Worm (Caenorhabditis elegans) whole organism, L1 larva: ENCODE measurements around the gene F37B12.3.

Experiments
- C04F5.9 ChIP-seq: sonication (generic microtip); optimal IDR thresholded peaks from 2 replicates; lab custom pipeline; 2016; ENCODE audit warnings: missing genetic modification characterization, missing compliant biosample characterization
- C16A3.4 ChIP-seq: fragments of 150-350 bp; optimal IDR thresholded peaks from 2 replicates; lab custom pipeline; 2014; ENCODE audit warnings: missing biosample characterization, missing genetic modification characterization
- C34B4.2 ChIP-seq: sonication (generic microtip); optimal IDR thresholded peaks from 2 replicates; lab custom pipeline; 2017; ENCODE audit warnings: mild to moderate bottlenecking, missing genetic modification characterization, missing compliant biosample characterization
- F16B12.6 ChIP-seq: fragments of 150-350 bp; optimal IDR thresholded peaks from 2 replicates; lab custom pipeline; 2014; ENCODE audit warnings: missing biosample characterization, missing genetic modification characterization
- Y116A8C.19 ChIP-seq: sonication (generic microtip); optimal IDR thresholded peaks from 2 replicates; lab custom pipeline; 2016; ENCODE audit warnings: missing compliant biosample characterization, missing genetic modification characterization, borderline replicate concordance
- alr-1 ChIP-seq: fragments of 200-800 bp; sonication (Bioruptor generic); optimal IDR thresholded peaks from 2 replicates; lab custom pipeline; 2018; ENCODE audit warnings: borderline replicate concordance, mild to moderate bottlenecking, missing genetic modification characterization, missing compliant biosample characterization
- ama-1 ChIP-seq: fragments of 150-350 bp; optimal IDR thresholded peaks from 2 replicates; lab custom pipeline; 2014
- blmp-1 ChIP-seq: fragments of 150-350 bp; optimal IDR thresholded peaks from 2 replicates; lab custom pipeline; 2014; ENCODE audit warnings: missing biosample characterization, missing genetic modification characterization
- ceh-63 ChIP-seq: fragments of 200-800 bp; sonication (Bioruptor generic); optimal IDR thresholded peaks from 2 replicates; lab custom pipeline; 2018; ENCODE audit warnings: mild to moderate bottlenecking, missing genetic modification characterization, missing compliant biosample characterization
- ceh-8 ChIP-seq: fragments of 200-800 bp; sonication (Bioruptor generic); optimal IDR thresholded peaks from 2 replicates; lab custom pipeline; 2018; ENCODE audit warnings: mild to moderate bottlenecking, missing genetic modification characterization, moderate library complexity, missing compliant biosample characterization
- ces-1 ChIP-seq: fragments of 150-350 bp; optimal IDR thresholded peaks from 2 replicates; lab custom pipeline; 2014; ENCODE audit warnings: missing biosample characterization, missing genetic modification reagents, missing genetic modification characterization
- dpl-1 ChIP-seq, 3 experiments: fragments of 150-350 bp in 2 of 3; sonication (generic microtip) in 1 of 3; optimal IDR thresholded peaks; 2 replicates each; lab custom pipeline; 2014 to 2017; ENCODE audit warnings: missing biosample characterization in 3 of 3, missing genetic modification characterization in 3 of 3, missing genetic modification reagents in 3 of 3
- efl-1 ChIP-seq, 4 experiments: fragments of 150-350 bp; optimal IDR thresholded peaks in 3 of 4; peaks in 1 of 4; 1 replicate in 1 of 4; 2 replicates in 3 of 4; lab custom pipeline; 2014; ENCODE audit warnings: missing biosample characterization in 2 of 4, missing genetic modification characterization in 2 of 4, missing genetic modification reagents in 2 of 4
- efl-3 ChIP-seq: fragments of 200-800 bp; sonication (Bioruptor generic); optimal IDR thresholded peaks from 2 replicates; lab custom pipeline; 2018; ENCODE audit warnings: mild to moderate bottlenecking, missing genetic modification characterization, missing compliant biosample characterization
- egl-13 ChIP-seq: sonication (generic microtip); optimal IDR thresholded peaks from 2 replicates; lab custom pipeline; 2016; ENCODE audit warnings: missing genotype, missing genetic modification reagents, missing genetic modification characterization, missing compliant biosample characterization
- egl-27 ChIP-seq, 2 experiments: fragments of 150-350 bp in 1 of 2; sonication (generic microtip); optimal IDR thresholded peaks; 3 replicates each; lab custom pipeline; 2017 to 2018; ENCODE audit warnings: missing biosample characterization in 2 of 2, missing genetic modification characterization in 2 of 2, missing genetic modification reagents in 2 of 2
- elt-3 ChIP-seq, 6 experiments: fragments of 150-350 bp in 1 of 6; sonication (generic microtip); optimal IDR thresholded peaks; 2 replicates each; lab custom pipeline; 2017 to 2018; ENCODE audit warnings: missing biosample characterization in 6 of 6, missing genetic modification characterization in 6 of 6, inconsistent platforms in 1 of 6
- ets-5 ChIP-seq: fragments of 200-800 bp; sonication (Bioruptor generic); IDR thresholded peaks from 2 replicates; pipeline ENCODE4 v1.3.6; 2022; ENCODE audit warnings: missing genetic modification characterization, missing compliant biosample characterization
- fkh-10 ChIP-seq: sonication (generic microtip); optimal IDR thresholded peaks from 2 replicates; lab custom pipeline; 2017; ENCODE audit warnings: missing biosample characterization, missing genetic modification reagents, missing genetic modification characterization
- fkh-4 ChIP-seq: sonication (generic microtip); optimal IDR thresholded peaks from 2 replicates; lab custom pipeline; 2016; ENCODE audit warnings: missing compliant biosample characterization, missing genetic modification characterization, borderline replicate concordance
- fkh-8 ChIP-seq: sonication (generic microtip); optimal IDR thresholded peaks from 2 replicates; lab custom pipeline; 2016; ENCODE audit warnings: mild to moderate bottlenecking, missing genetic modification characterization, missing compliant biosample characterization
- grh-1 ChIP-seq: fragments of 200-800 bp; sonication (Bioruptor generic); IDR thresholded peaks from 2 replicates; pipeline ENCODE4 v1.3.6; 2022; ENCODE audit warnings: missing genetic modification reagents, missing genetic modification characterization, missing compliant biosample characterization
- hlh-17 ChIP-seq: fragments of 200-800 bp; sonication (Bioruptor generic); optimal IDR thresholded peaks from 2 replicates; lab custom pipeline; 2018; ENCODE audit warnings: missing genetic modification characterization, mild to moderate bottlenecking, missing compliant biosample characterization, moderate library complexity, borderline replicate concordance
- hlh-4 ChIP-seq: sonication (generic microtip); optimal IDR thresholded peaks from 2 replicates; lab custom pipeline; 2016; ENCODE audit warnings: mild to moderate bottlenecking, missing genetic modification characterization, missing compliant biosample characterization
- hpl-2 ChIP-seq: fragments of 150-350 bp; optimal IDR thresholded peaks from 2 replicates; lab custom pipeline; 2014; ENCODE audit warnings: missing biosample characterization, missing genetic modification reagents, missing genetic modification characterization
- irx-1 ChIP-seq: sonication (generic microtip); optimal IDR thresholded peaks from 2 replicates; lab custom pipeline; 2016; ENCODE audit warnings: missing genetic modification characterization, missing compliant biosample characterization
- lin-13 ChIP-seq: fragments of 150-350 bp; optimal IDR thresholded peaks from 2 replicates; lab custom pipeline; 2014; ENCODE audit warnings: missing biosample characterization, missing genetic modification reagents, missing genetic modification characterization
- lin-15B ChIP-seq: fragments of 150-350 bp; sonication (generic microtip); optimal IDR thresholded peaks from 3 replicates; lab custom pipeline; 2014; ENCODE audit warnings: missing biosample characterization, missing genetic modification characterization
- lin-35 ChIP-seq, 2 experiments: fragments of 150-350 bp; optimal IDR thresholded peaks; 2 replicates each; lab custom pipeline; 2014; ENCODE audit warnings: missing biosample characterization in 2 of 2, missing genetic modification characterization in 2 of 2, missing genetic modification reagents in 2 of 2
- lir-3 ChIP-seq: sonication (generic microtip); optimal IDR thresholded peaks from 2 replicates; lab custom pipeline; 2016; ENCODE audit warnings: mild to moderate bottlenecking, missing genetic modification characterization, moderate library complexity, missing compliant biosample characterization; ENCODE audit not compliant: poor library complexity
- mab-9 ChIP-seq: fragments of 200-800 bp; sonication (Bioruptor generic); IDR thresholded peaks from 2 replicates; pipeline ENCODE4 v1.3.6; 2022; ENCODE audit warnings: missing genetic modification reagents, missing genetic modification characterization, missing compliant biosample characterization
- mdl-1 ChIP-seq, 2 experiments: fragments of 150-350 bp; optimal IDR thresholded peaks; 2 replicates each; lab custom pipeline; 2014 to 2017; ENCODE audit warnings: missing biosample characterization in 2 of 2, missing genetic modification characterization in 2 of 2, inconsistent platforms in 1 of 2
- mef-2 ChIP-seq: fragments of 150-350 bp; optimal IDR thresholded peaks from 2 replicates; lab custom pipeline; 2014; ENCODE audit warnings: missing biosample characterization, missing genetic modification characterization
- nhr-20 ChIP-seq: sonication (generic microtip); optimal IDR thresholded peaks from 2 replicates; lab custom pipeline; 2016; ENCODE audit warnings: mild to moderate bottlenecking, missing genetic modification characterization, missing compliant biosample characterization
- nhr-28 ChIP-seq: fragments of 150-350 bp; optimal IDR thresholded peaks from 2 replicates; lab custom pipeline; 2014; ENCODE audit warnings: missing biosample characterization, missing genetic modification characterization
- nhr-76 ChIP-seq: sonication (generic microtip); optimal IDR thresholded peaks from 2 replicates; lab custom pipeline; 2017; ENCODE audit warnings: missing biosample characterization, missing genetic modification characterization
- nhr-84 ChIP-seq: sonication (generic microtip); optimal IDR thresholded peaks from 2 replicates; lab custom pipeline; 2017; ENCODE audit warnings: missing biosample characterization, missing genetic modification characterization
- pag-3 ChIP-seq: sonication (generic microtip); optimal IDR thresholded peaks from 2 replicates; lab custom pipeline; 2017; ENCODE audit warnings: missing genetic modification characterization, mild to moderate bottlenecking, missing compliant biosample characterization, antibody characterized with exemption, borderline replicate concordance; ENCODE audit not compliant: insufficient read depth
- pqm-1 ChIP-seq: sonication (generic microtip); optimal IDR thresholded peaks from 3 replicates; lab custom pipeline; 2017; ENCODE audit warnings: missing biosample characterization, missing genetic modification characterization
- rnt-1 ChIP-seq: sonication (generic microtip); optimal IDR thresholded peaks from 2 replicates; lab custom pipeline; 2016; ENCODE audit warnings: mild to moderate bottlenecking, missing genetic modification characterization, moderate library complexity, missing compliant biosample characterization
- skn-1 ChIP-seq: fragments of 150-350 bp; optimal IDR thresholded peaks from 2 replicates; lab custom pipeline; 2014; ENCODE audit warnings: missing biosample characterization, missing genetic modification characterization
- snu-23 ChIP-seq: sonication (generic microtip); optimal IDR thresholded peaks from 2 replicates; lab custom pipeline; 2016; ENCODE audit warnings: missing genetic modification characterization, missing compliant biosample characterization
- sox-4 ChIP-seq: sonication (generic microtip); optimal IDR thresholded peaks from 2 replicates; lab custom pipeline; 2016; ENCODE audit warnings: missing genetic modification characterization, missing compliant biosample characterization
- sup-37 ChIP-seq: fragments of 200-800 bp; sonication (Bioruptor generic); optimal IDR thresholded peaks from 2 replicates; lab custom pipeline; 2018; ENCODE audit warnings: mild to moderate bottlenecking, missing genetic modification characterization, missing compliant biosample characterization
- tbx-2 ChIP-seq: sonication (generic microtip); optimal IDR thresholded peaks from 2 replicates; lab custom pipeline; 2016; ENCODE audit warnings: missing genetic modification characterization, missing compliant biosample characterization
- tlp-1 ChIP-seq: fragments of 150-350 bp; optimal IDR thresholded peaks from 2 replicates; lab custom pipeline; 2014; ENCODE audit warnings: missing biosample characterization, missing genetic modification characterization
- unc-130 ChIP-seq: fragments of 150-350 bp; optimal IDR thresholded peaks from 2 replicates; lab custom pipeline; 2017; ENCODE audit warnings: missing biosample characterization, missing genetic modification characterization, inconsistent platforms
- unc-30 ChIP-seq: sonication (generic microtip); optimal IDR thresholded peaks from 2 replicates; lab custom pipeline; 2017; ENCODE audit warnings: missing biosample characterization, missing genetic modification characterization
- unc-86 ChIP-seq: sonication (generic microtip); optimal IDR thresholded peaks from 2 replicates; lab custom pipeline; 2016; ENCODE audit warnings: missing genetic modification characterization, missing compliant biosample characterization
- xbp-1 ChIP-seq: sonication (generic microtip); optimal IDR thresholded peaks from 2 replicates; lab custom pipeline; 2016; ENCODE audit warnings: missing genetic modification characterization, missing compliant biosample characterization
- ztf-4 ChIP-seq: fragments of 150-350 bp; optimal IDR thresholded peaks from 2 replicates; lab custom pipeline; 2014; ENCODE audit warnings: missing biosample characterization, missing genetic modification characterization

Gene F37B12.3

ce11 chrII:9061557-9062183 lies 20.5 kb upstream of the F37B12.3 start (continued):
- no peak for TF ChIP-seq C04F5.9
- TF ChIP-seq fkh-8 (tag; lab: Kevin White, UChicago), result peak; percentile 74
- no peak for TF ChIP-seq hlh-17 (GFP tag; lab: Kevin White, UChicago)
- no peak for TF ChIP-seq ces-1 (GFP tag; lab: Kevin White, UChicago)
- TF ChIP-seq efl-1 (optimal IDR thresholded peaks at IDR 0.05; lab: Kevin White, UChicago), result peak; percentile 54 to 66
- peak; percentile 26 to 93 for TF ChIP-seq efl-1 (GFP tag; optimal IDR thresholded peaks at IDR 0.05 in 1 of 2; lab: Kevin White, UChicago)
- peak; percentile 31 for TF ChIP-seq irx-1 (tag; lab: Kevin White, UChicago)
- peak; percentile 19 for TF ChIP-seq ceh-8 (GFP tag; lab: Kevin White, UChicago)
- TF ChIP-seq hpl-2 (GFP tag; lab: Kevin White, UChicago), result no peak
- peak; percentile 74 for TF ChIP-seq unc-86 (tag; lab: Kevin White, UChicago)
- TF ChIP-seq xbp-1 (tag; lab: Kevin White, UChicago), result peak; percentile 59
- TF ChIP-seq grh-1 (GFP tag; lab: Robert Waterston, UW), result 0 out of 2 replicates have a peak, but pooled peaks have one; percentile 11
- TF ChIP-seq ztf-4 (tag; lab: Kevin White, UChicago), result peak; percentile 18
- peak; percentile 66 for TF ChIP-seq C16A3.4 (tag; lab: Kevin White, UChicago)
- peak; percentile 72 for TF ChIP-seq nhr-20 (tag; lab: Kevin White, UChicago)
- no peak for TF ChIP-seq nhr-84 (tag; lab: Kevin White, UChicago)
- TF ChIP-seq tbx-2 (tag; lab: Kevin White, UChicago), result peak; percentile 74
- peak; percentile 66 for TF ChIP-seq lin-13 (GFP tag; lab: Kevin White, UChicago)
- TF ChIP-seq C34B4.2 (tag; lab: Kevin White, UChicago), result no peak
- no peak for TF ChIP-seq fkh-4 (tag; lab: Kevin White, UChicago)
- no peak for TF ChIP-seq efl-3
- no peak for TF ChIP-seq tlp-1 (tag; lab: Kevin White, UChicago)
- peak; percentile 37 for TF ChIP-seq F16B12.6
- TF ChIP-seq blmp-1 (tag; lab: Kevin White, UChicago), result no peak
- no peak for TF ChIP-seq ceh-63 (GFP tag; lab: Kevin White, UChicago)
- peak; percentile 66 to 67 for TF ChIP-seq lin-35 (GFP tag; optimal IDR thresholded peaks at IDR 0.05; lab: Kevin White, UChicago)
- 0 out of 2 replicates have a peak, but pooled peaks have one; percentile 12 for TF ChIP-seq mab-9 (GFP tag; lab: Robert Waterston, UW)
- TF ChIP-seq lin-15B (tag; lab: Kevin White, UChicago), result peak; percentile 47
- TF ChIP-seq nhr-28 (tag; lab: Kevin White, UChicago), result no peak
- TF ChIP-seq alr-1 (tag; lab: Kevin White, UChicago), result no peak
- peak in 1 of 2 experiments; percentile 29 for TF ChIP-seq mdl-1 (tag; optimal IDR thresholded peaks at IDR 0.05; lab: Kevin White, UChicago)
- TF ChIP-seq skn-1 (tag; lab: Kevin White, UChicago), result peak; percentile 73
- TF ChIP-seq fkh-10 (GFP tag; lab: Kevin White, UChicago), result peak; percentile 77
- peak; percentile 24 to 52 (median 32) for TF ChIP-seq dpl-1 (GFP tag; optimal IDR thresholded peaks at IDR 0.05; lab: Kevin White, UChicago)
- peak; percentile 77 for TF ChIP-seq rnt-1 (tag; lab: Kevin White, UChicago)
- no peak for TF ChIP-seq Y116A8C.19
- peak; percentile 28 for TF ChIP-seq egl-13 (tag; lab: Kevin White, UChicago)
- TF ChIP-seq elt-3 (tag; optimal IDR thresholded peaks at IDR 0.05; lab: Kevin White, UChicago), result no peak
- TF ChIP-seq egl-27 (tag; optimal IDR thresholded peaks at IDR 0.05; lab: Kevin White, UChicago), result no peak
- TF ChIP-seq snu-23 (GFP tag; lab: Kevin White, UChicago), result peak; percentile 84
- no peak for TF ChIP-seq ets-5 (GFP tag; lab: Robert Waterston, UW)
- no peak for TF ChIP-seq pag-3 (tag; lab: Kevin White, UChicago)
- no peak for TF ChIP-seq lir-3 (tag; lab: Kevin White, UChicago)
- no peak for TF ChIP-seq mef-2 (tag; lab: Kevin White, UChicago)
- no peak for TF ChIP-seq ama-1
- TF ChIP-seq pqm-1 (tag; lab: Kevin White, UChicago), result no peak
- TF ChIP-seq unc-130, result peak; percentile 26
- no peak for TF ChIP-seq unc-30 (tag; lab: Kevin White, UChicago)
- TF ChIP-seq sup-37 (GFP tag; lab: Kevin White, UChicago), result peak; percentile 45
- TF ChIP-seq hlh-4, result no peak
- TF ChIP-seq sox-4 (tag; lab: Kevin White, UChicago), result no peak
- no peak for TF ChIP-seq nhr-76 (tag; lab: Kevin White, UChicago)
